Worm (Caenorhabditis elegans) whole organism, L2 larva: ENCODE results near the gene F01D5.8.
A peak's percentile ranks its signal among the peaks of the same experiment; 100 is the strongest.

Experiments used
- C34F6.9 ChIP-seq: fragments of 150-350 bp; optimal IDR thresholded peaks from 2 replicates; lab custom pipeline; 2014; ENCODE audit warnings: missing biosample characterization, missing genetic modification characterization
- F13H6.1 ChIP-seq: sonication (generic microtip); optimal IDR thresholded peaks from 2 replicates; lab custom pipeline; 2016; ENCODE audit warnings: missing genetic modification characterization, missing compliant biosample characterization
- ZK546.5 ChIP-seq: sonication (generic microtip); optimal IDR thresholded peaks from 2 replicates; lab custom pipeline; 2017; ENCODE audit warnings: missing biosample characterization, missing genetic modification characterization
- aly-2 ChIP-seq: fragments of 150-350 bp; optimal IDR thresholded peaks from 2 replicates; lab custom pipeline; 2014; ENCODE audit warnings: missing biosample characterization, missing genetic modification characterization
- ama-1 ChIP-seq: fragments of 150-350 bp; optimal IDR thresholded peaks from 2 replicates; lab custom pipeline; 2018; ENCODE audit warnings: inconsistent platforms
- blmp-1 ChIP-seq: sonication (generic microtip); optimal IDR thresholded peaks from 2 replicates; lab custom pipeline; 2017; ENCODE audit warnings: missing genetic modification characterization, mild to moderate bottlenecking, missing compliant biosample characterization, antibody characterized with exemption, moderate library complexity; ENCODE audit not compliant: insufficient read depth
- ceh-82 ChIP-seq: fragments of 150-350 bp; optimal IDR thresholded peaks from 2 replicates; lab custom pipeline; 2014; ENCODE audit warnings: missing biosample characterization, missing genetic modification characterization
- crh-2 ChIP-seq: sonication (generic microtip); optimal IDR thresholded peaks from 2 replicates; lab custom pipeline; 2017; ENCODE audit warnings: missing biosample characterization, missing genetic modification characterization
- dmd-4 ChIP-seq: sonication (generic microtip); optimal IDR thresholded peaks from 2 replicates; lab custom pipeline; 2017; ENCODE audit warnings: missing biosample characterization, missing genetic modification characterization
- fos-1 ChIP-seq: fragments of 150-350 bp; optimal IDR thresholded peaks from 2 replicates; lab custom pipeline; 2014; ENCODE audit warnings: missing biosample characterization, missing genetic modification characterization
- gmeb-1 ChIP-seq: fragments of 150-350 bp; optimal IDR thresholded peaks from 2 replicates; lab custom pipeline; 2014; ENCODE audit warnings: missing biosample characterization, missing genetic modification characterization
- lin-11 ChIP-seq: fragments of 150-350 bp; sonication (generic microtip); optimal IDR thresholded peaks from 2 replicates; lab custom pipeline; 2014; ENCODE audit warnings: missing biosample characterization, missing genetic modification characterization, inconsistent platforms, mixed read lengths
- lin-13 ChIP-seq: fragments of 150-350 bp; optimal IDR thresholded peaks from 2 replicates; lab custom pipeline; 2014; ENCODE audit warnings: missing biosample characterization, missing genetic modification reagents, missing genetic modification characterization
- lin-39 ChIP-seq: fragments of 150-350 bp; optimal IDR thresholded peaks from 2 replicates; lab custom pipeline; 2014; ENCODE audit warnings: missing biosample characterization, missing genetic modification reagents, missing genetic modification characterization
- lsy-2 ChIP-seq, 2 experiments: fragments of 150-350 bp in 1 of 2; sonication (generic microtip) in 1 of 2; optimal IDR thresholded peaks; 2 replicates each; lab custom pipeline; 2014 to 2017; ENCODE audit warnings: missing biosample characterization in 2 of 2, missing genetic modification characterization in 2 of 2
- mab-5 ChIP-seq: fragments of 150-350 bp; optimal IDR thresholded peaks from 2 replicates; lab custom pipeline; 2014; ENCODE audit warnings: missing biosample characterization, missing genetic modification characterization
- mbf-1 ChIP-seq: sonication (generic microtip); optimal IDR thresholded peaks from 2 replicates; lab custom pipeline; 2017; ENCODE audit warnings: missing biosample characterization, missing genetic modification characterization
- mdl-1 ChIP-seq, 2 experiments: fragments of 150-350 bp in 1 of 2; sonication (generic microtip) in 1 of 2; optimal IDR thresholded peaks; 2 replicates each; lab custom pipeline; 2017; ENCODE audit warnings: missing biosample characterization in 2 of 2, missing genetic modification characterization in 2 of 2
- nhr-11 ChIP-seq: fragments of 150-350 bp; optimal IDR thresholded peaks from 2 replicates; lab custom pipeline; 2014; ENCODE audit warnings: missing biosample characterization, missing genetic modification characterization
- nhr-12 ChIP-seq: fragments of 150-350 bp; optimal IDR thresholded peaks from 2 replicates; lab custom pipeline; 2014; ENCODE audit warnings: missing biosample characterization, missing genetic modification characterization
- nhr-129 ChIP-seq: fragments of 150-350 bp; optimal IDR thresholded peaks from 2 replicates; lab custom pipeline; 2014; ENCODE audit warnings: missing biosample characterization, missing genetic modification characterization
- nhr-21 ChIP-seq: fragments of 150-350 bp; optimal IDR thresholded peaks from 2 replicates; lab custom pipeline; 2014; ENCODE audit warnings: missing biosample characterization, missing genetic modification characterization
- nhr-23 ChIP-seq: fragments of 150-350 bp; optimal IDR thresholded peaks from 2 replicates; lab custom pipeline; 2014; ENCODE audit warnings: missing biosample characterization, missing genetic modification reagents, missing genetic modification characterization
- nhr-25 ChIP-seq: fragments of 150-350 bp; sonication (generic microtip); optimal IDR thresholded peaks from 3 replicates; lab custom pipeline; 2014; ENCODE audit warnings: missing biosample characterization, missing genetic modification characterization
- nhr-6 ChIP-seq: fragments of 150-350 bp; optimal IDR thresholded peaks from 2 replicates; lab custom pipeline; 2014; ENCODE audit warnings: missing biosample characterization, missing genetic modification characterization
- peb-1 ChIP-seq: fragments of 150-350 bp; optimal IDR thresholded peaks from 2 replicates; lab custom pipeline; 2014; ENCODE audit warnings: missing biosample characterization, missing genetic modification characterization
- sem-4 ChIP-seq: fragments of 150-350 bp; optimal IDR thresholded peaks from 2 replicates; lab custom pipeline; 2014; ENCODE audit warnings: missing biosample characterization, missing genetic modification reagents, missing genetic modification characterization
- sma-3 ChIP-seq: sonication (generic microtip); optimal IDR thresholded peaks from 2 replicates; lab custom pipeline; 2016; ENCODE audit warnings: missing genetic modification reagents, missing genetic modification characterization, missing compliant biosample characterization
- snpc-4 ChIP-seq: fragments of 150-350 bp; optimal IDR thresholded peaks from 2 replicates; lab custom pipeline; 2014; ENCODE audit warnings: missing biosample characterization, missing genetic modification characterization
- unc-39 ChIP-seq: fragments of 150-350 bp; optimal IDR thresholded peaks from 2 replicates; lab custom pipeline; 2014; ENCODE audit warnings: missing biosample characterization, missing genetic modification characterization
- unc-55 ChIP-seq: fragments of 150-350 bp; sonication (generic microtip); optimal IDR thresholded peaks from 3 replicates; lab custom pipeline; 2014; ENCODE audit warnings: missing biosample characterization, missing genetic modification reagents, missing genetic modification characterization
- zag-1 ChIP-seq: fragments of 150-350 bp; optimal IDR thresholded peaks from 2 replicates; lab custom pipeline; 2014; ENCODE audit warnings: missing biosample characterization, missing genetic modification characterization
- ztf-1 ChIP-seq: fragments of 200-800 bp; sonication (Bioruptor generic); conservative IDR thresholded peaks from 2 replicates; pipeline ENCODE4 v1.3.6; 2022; ENCODE audit warnings: missing genetic modification characterization, missing compliant biosample characterization
- ztf-11 ChIP-seq: sonication (generic microtip); optimal IDR thresholded peaks from 2 replicates; lab custom pipeline; 2017; ENCODE audit warnings: missing biosample characterization, missing genetic modification characterization
- ztf-4 ChIP-seq: fragments of 150-350 bp; optimal IDR thresholded peaks from 2 replicates; lab custom pipeline; 2014; ENCODE audit warnings: missing biosample characterization, missing genetic modification characterization

The F01D5.8 gene

DNA sequence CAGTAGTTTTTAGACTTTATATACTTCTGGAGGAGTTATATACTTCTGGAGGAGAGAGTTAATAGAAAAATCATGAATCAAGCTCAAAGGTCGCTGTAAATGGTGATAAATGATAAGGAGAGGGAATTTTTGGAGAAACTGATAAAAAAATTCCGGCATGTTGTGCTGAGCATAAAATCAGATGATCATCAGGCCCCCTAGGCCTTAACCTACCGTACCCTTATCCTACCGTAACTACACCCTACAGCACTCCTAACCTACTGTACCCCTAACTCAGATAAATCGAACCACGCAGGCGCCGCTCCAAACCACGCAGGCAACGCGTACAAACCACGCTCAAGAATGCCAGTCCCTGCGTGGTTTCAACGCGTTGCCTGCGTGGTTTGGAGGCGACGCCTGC, 10.5 kb upstream of the F01D5.8 start, which contains the start of gene F01D5.3:
F01D5.3 (minus strand) TSS at position 101 of the 400 bp plus-strand sequence.
- peak; percentile 8 for TF ChIP-seq fos-1 (tag; lab: Kevin White, UChicago)

DNA sequence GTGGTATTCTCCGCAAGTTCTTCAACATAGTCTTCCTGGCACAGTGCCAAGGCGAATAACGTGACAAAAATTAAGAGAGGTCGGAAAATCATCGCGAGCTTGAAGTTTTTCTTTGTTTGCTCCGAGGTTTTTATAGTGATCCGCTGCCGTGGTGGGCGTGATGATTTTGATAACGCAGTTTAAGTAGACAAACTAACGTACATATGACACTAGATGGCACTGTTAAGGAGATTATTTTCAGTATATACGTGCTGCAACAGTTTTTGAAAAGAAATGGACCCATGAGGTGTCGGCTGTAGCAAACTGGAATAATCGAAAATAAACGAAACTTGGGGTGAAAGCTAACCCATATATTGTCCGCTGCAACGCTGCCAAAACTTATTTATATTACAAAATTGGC, 8.3 kb upstream of the F01D5.8 start, which contains the start of gene F01D5.5:
F01D5.5 (minus strand) TSS at position 101 of the 400 bp plus-strand sequence.
- TF ChIP-seq nhr-25 (tag; lab: Kevin White, UChicago) (no peak), nhr-12 (tag; lab: Kevin White, UChicago) (no peak), unc-39 (tag; lab: Kevin White, UChicago) (no peak), crh-2 (tag; lab: Kevin White, UChicago) (no peak), sma-3 (GFP tag; lab: Kevin White, UChicago) (no peak), ztf-11 (tag; lab: Kevin White, UChicago) (no peak), C34F6.9 (tag; lab: Kevin White, UChicago) (no peak), zag-1 (no peak), lin-11 (tag; lab: Kevin White, UChicago) (no peak), ztf-4 (tag; lab: Kevin White, UChicago) (no peak), nhr-23 (tag; lab: Kevin White, UChicago) (no peak), nhr-6 (tag; lab: Kevin White, UChicago) (no peak), ceh-82 (tag; lab: Kevin White, UChicago) (no peak), ztf-1 (GFP tag; lab: Robert Waterston, UW) (no peak), peb-1 (tag; lab: Kevin White, UChicago) (no peak), fos-1 (tag; lab: Kevin White, UChicago) (no peak), gmeb-1 (no peak)

DNA sequence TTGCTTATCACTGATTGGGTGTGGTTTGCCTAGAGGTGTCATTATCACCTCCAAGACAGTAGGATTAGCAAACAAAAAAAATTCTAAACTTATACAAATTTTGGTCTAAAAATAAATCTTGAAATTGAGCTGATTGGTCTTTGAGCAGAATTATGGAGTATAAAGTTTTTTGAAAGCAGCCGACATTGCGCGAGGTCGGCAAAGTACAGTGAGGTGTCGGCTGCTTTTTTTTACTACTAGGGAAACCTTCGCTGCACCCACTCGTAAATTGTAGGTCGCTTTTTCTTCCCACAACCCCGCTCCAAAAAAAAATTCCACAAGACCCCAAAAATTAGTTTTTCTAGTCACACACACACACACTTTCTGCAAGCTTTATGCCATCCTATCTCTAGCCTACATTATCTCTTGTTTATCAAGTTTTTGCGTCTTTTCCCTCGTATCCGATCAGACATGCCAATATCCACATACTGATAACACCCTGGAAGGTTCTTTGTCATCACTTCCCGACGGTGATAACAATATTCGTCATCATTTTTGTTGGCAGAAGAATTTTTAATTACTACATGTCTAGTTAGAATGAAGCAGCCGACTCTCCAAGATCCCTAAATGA, 6.6 kb upstream of the F01D5.8 start:
- peak; percentile 82 for TF ChIP-seq snpc-4 (tag; lab: Kevin White, UChicago)
- no peak for TF ChIP-seq dmd-4 (tag; lab: Kevin White, UChicago)

DNA sequence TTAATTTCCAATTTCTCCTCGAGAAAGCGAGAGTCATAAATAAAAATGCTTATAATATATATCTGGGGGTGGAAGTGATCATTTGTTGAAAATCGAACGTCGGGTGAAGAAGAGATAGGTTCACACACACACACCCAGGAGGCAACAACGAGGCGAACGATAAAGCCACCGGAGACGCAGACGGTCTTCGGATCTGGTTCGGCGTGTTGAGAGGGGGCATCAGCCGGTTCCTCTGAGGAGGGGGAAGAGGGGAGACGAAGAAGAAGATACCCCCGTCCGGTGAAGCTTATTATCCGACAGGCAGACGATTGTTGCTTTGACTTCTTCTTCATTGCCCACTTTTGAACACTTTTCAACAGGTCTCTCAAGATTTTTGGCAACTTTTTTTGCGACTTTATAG, 5.7 kb upstream of the F01D5.8 start:
- TF ChIP-seq peb-1 (tag; lab: Kevin White, UChicago) (no peak), nhr-21 (tag; lab: Kevin White, UChicago) (peak; percentile 74)

DNA sequence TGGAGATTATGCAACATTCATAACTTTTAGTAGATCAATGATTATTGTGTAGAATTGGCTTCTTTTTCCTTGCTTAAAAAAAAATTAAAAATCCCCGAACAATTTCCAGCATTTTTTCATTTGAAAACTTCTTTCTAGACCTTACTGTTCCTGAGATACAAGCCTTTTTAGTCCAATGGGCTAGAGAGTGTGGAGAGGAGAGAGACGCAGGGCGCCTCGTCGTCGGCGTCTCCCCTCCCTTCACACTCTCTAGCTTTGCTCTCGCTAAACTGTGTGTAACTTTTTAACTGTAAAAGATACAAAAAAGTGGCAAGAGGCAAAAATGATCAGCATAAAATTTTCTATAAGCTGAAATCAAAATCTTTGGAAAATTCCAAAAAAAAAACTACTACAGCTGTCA, 5.3 kb upstream of the F01D5.8 start:
- TF ChIP-seq ZK546.5: no peak
- no peak for TF ChIP-seq ztf-4 (tag; lab: Kevin White, UChicago)
- no peak for TF ChIP-seq ama-1
- TF ChIP-seq mdl-1 (tag; optimal IDR thresholded peaks at IDR 0.05; lab: Kevin White, UChicago): no peak
- no peak for TF ChIP-seq lin-13
- no peak for TF ChIP-seq sem-4
- TF ChIP-seq mab-5: no peak
- TF ChIP-seq ztf-11 (tag; lab: Kevin White, UChicago): no peak
- no peak for TF ChIP-seq mbf-1 (tag; lab: Kevin White, UChicago)
- TF ChIP-seq aly-2: no peak
- TF ChIP-seq unc-55: no peak

DNA sequence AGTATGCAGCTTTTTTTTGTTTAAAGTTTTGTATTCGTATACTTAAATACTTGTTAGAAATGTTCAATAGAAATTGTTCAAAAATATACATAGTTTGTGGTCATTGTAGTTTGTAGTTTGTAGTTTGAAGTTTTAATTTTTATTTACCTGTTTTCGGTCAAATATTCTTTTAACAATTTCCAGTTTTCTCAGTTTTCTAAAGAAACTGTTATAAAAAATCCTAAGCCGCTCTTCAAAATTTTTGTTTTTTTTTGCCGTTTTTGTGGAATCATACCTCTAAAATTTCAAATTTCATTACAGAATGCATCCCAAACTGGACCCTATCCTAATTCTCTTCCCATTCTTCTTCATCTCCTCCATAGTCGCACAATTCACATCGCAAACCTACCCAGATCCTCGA, 4.3 kb upstream of the F01D5.8 start, which contains the start of gene F01D5.6:
F01D5.6 (plus strand) TSS at position 301 of the 400 bp plus-strand sequence.
- TF ChIP-seq lin-39 (tag; lab: Kevin White, UChicago) (no peak), ztf-1 (GFP tag; lab: Robert Waterston, UW) (no peak), nhr-129 (no peak), aly-2 (no peak), lsy-2 (tag; optimal IDR thresholded peaks at IDR 0.05; lab: Kevin White, UChicago) (no peak), F13H6.1 (tag; lab: Kevin White, UChicago) (no peak), snpc-4 (tag; lab: Kevin White, UChicago) (no peak), sem-4 (no peak), mab-5 (no peak), fos-1 (tag; lab: Kevin White, UChicago) (no peak), mbf-1 (tag; lab: Kevin White, UChicago) (no peak), nhr-11 (tag; lab: Kevin White, UChicago) (no peak), nhr-23 (tag; lab: Kevin White, UChicago) (no peak), blmp-1 (tag; lab: Kevin White, UChicago) (no peak), ztf-11 (tag; lab: Kevin White, UChicago) (no peak)
- TF ChIP-seq, all 48 proteins: peak for 0
